Fruit fly (Drosophila melanogaster) whole organism, embryonic: ENCODE measurements around the gene Ugt35E2.
A peak's percentile ranks its signal among the peaks of the same experiment; 100 is the strongest.

Experiments
- BtbVII ChIP-seq: fragments of 200-800 bp; sonication (Bioruptor generic); optimal IDR thresholded peaks from 3 replicates; lab custom pipeline; 2017; ENCODE audit warnings: missing biosample characterization, mild to moderate bottlenecking, missing genetic modification characterization
- CG1024 ChIP-seq: fragments of 200-800 bp; sonication (Bioruptor generic); IDR thresholded peaks from 2 replicates; pipeline ENCODE4 v1.3.6; 2022; ENCODE audit warnings: missing biosample characterization, missing genetic modification characterization
- CG11085 ChIP-seq: fragments of 200-800 bp; sonication (Bioruptor generic); IDR thresholded peaks from 2 replicates; pipeline ENCODE4 v1.3.6; 2022; ENCODE audit warnings: missing biosample characterization, missing genetic modification characterization
- CG11723 ChIP-seq: fragments of 200-800 bp; sonication (Bioruptor generic); optimal IDR thresholded peaks from 2 replicates; lab custom pipeline; 2017; ENCODE audit warnings: missing biosample characterization, mild to moderate bottlenecking, missing genetic modification characterization
- CG12104 ChIP-seq: fragments of 200-800 bp; sonication (Bioruptor generic); optimal IDR thresholded peaks from 3 replicates; lab custom pipeline; 2016; ENCODE audit warnings: missing biosample characterization, missing genetic modification characterization
- CG12942 ChIP-seq: fragments of 200-800 bp; sonication (Bioruptor generic); optimal IDR thresholded peaks from 3 replicates; lab custom pipeline; 2016; ENCODE audit warnings: missing biosample characterization, missing genetic modification characterization
- CG13123 ChIP-seq: fragments of 200-800 bp; sonication (Bioruptor generic); optimal IDR thresholded peaks from 2 replicates; lab custom pipeline; 2016; ENCODE audit warnings: missing biosample characterization, missing genetic modification characterization
- CG16813 ChIP-seq: fragments of 200-800 bp; sonication (Bioruptor generic); IDR thresholded peaks from 3 replicates; pipeline ENCODE4 v1.3.6; 2022; ENCODE audit warnings: missing biosample characterization, missing genetic modification characterization; ENCODE audit not compliant: partially characterized antibody
- CG16815 ChIP-seq: fragments of 200-800 bp; sonication (Bioruptor generic); optimal IDR thresholded peaks from 3 replicates; lab custom pipeline; 2017; ENCODE audit warnings: missing biosample characterization, mild to moderate bottlenecking, missing genetic modification characterization
- CG17612 ChIP-seq: fragments of 200-800 bp; sonication (Bioruptor generic); IDR thresholded peaks from 2 replicates; pipeline ENCODE4 v1.3.6; 2022; ENCODE audit warnings: missing biosample characterization, missing genetic modification characterization
- CG17802 ChIP-seq: fragments of 200-800 bp; sonication (Bioruptor generic); optimal IDR thresholded peaks from 2 replicates; lab custom pipeline; 2018; ENCODE audit warnings: missing biosample characterization, mild to moderate bottlenecking, missing genetic modification characterization, moderate library complexity
- CG2678 ChIP-seq: fragments of 200-800 bp; sonication (Bioruptor generic); optimal IDR thresholded peaks from 3 replicates; lab custom pipeline; 2019; ENCODE audit warnings: missing biosample characterization, mild to moderate bottlenecking, missing genetic modification characterization, moderate library complexity
- CG2875 ChIP-seq: fragments of 200-800 bp; sonication (Bioruptor generic); optimal IDR thresholded peaks from 2 replicates; lab custom pipeline; 2017; ENCODE audit warnings: missing biosample characterization, mild to moderate bottlenecking, missing genetic modification characterization, missing genetic modification reagents
- CG3726 ChIP-seq: fragments of 200-800 bp; sonication (Bioruptor generic); IDR thresholded peaks from 3 replicates; pipeline ENCODE4, ENCODE4 v1.3.6; 2022; ENCODE audit warnings: missing biosample characterization, missing genetic modification characterization
- CG3838 ChIP-seq: fragments of 200-800 bp; sonication (Bioruptor generic); optimal IDR thresholded peaks from 3 replicates; lab custom pipeline; 2016; ENCODE audit warnings: missing biosample characterization, missing genetic modification characterization
- CG4404 ChIP-seq: fragments of 200-800 bp; sonication (Bioruptor generic); IDR thresholded peaks from 2 replicates; pipeline ENCODE4 v1.3.6; 2022; ENCODE audit warnings: missing biosample characterization, missing genetic modification characterization
- CG4730 ChIP-seq: fragments of 200-800 bp; sonication (Bioruptor generic); IDR thresholded peaks from 2 replicates; pipeline ENCODE4 v1.3.6; 2022; ENCODE audit warnings: missing biosample characterization, missing genetic modification characterization
- CG5245 ChIP-seq: fragments of 200-800 bp; sonication (Bioruptor generic); optimal IDR thresholded peaks from 3 replicates; lab custom pipeline; 2016; ENCODE audit warnings: missing biosample characterization, missing genetic modification characterization
- CG6791 ChIP-seq: fragments of 200-800 bp; sonication (Bioruptor generic); IDR thresholded peaks from 3 replicates; pipeline ENCODE4 v1.3.6; 2022; ENCODE audit warnings: missing biosample characterization, missing genetic modification characterization; ENCODE audit not compliant: partially characterized antibody
- CG8281 ChIP-seq: fragments of 200-800 bp; sonication (Bioruptor generic); optimal IDR thresholded peaks from 2 replicates; lab custom pipeline; 2018; ENCODE audit warnings: missing biosample characterization, mild to moderate bottlenecking, missing genetic modification characterization, moderate library complexity
- CG9215 ChIP-seq: fragments of 200-800 bp; sonication (Bioruptor generic); IDR thresholded peaks from 2 replicates; pipeline ENCODE4 v1.3.6; 2022; ENCODE audit warnings: missing biosample characterization, missing genetic modification characterization
- CHES-1-like ChIP-seq: fragments of 200-800 bp; sonication (Bioruptor generic); optimal IDR thresholded peaks from 2 replicates; lab custom pipeline; 2016; ENCODE audit warnings: missing biosample characterization, missing genetic modification characterization
- Fer1 ChIP-seq: fragments of 200-800 bp; sonication (Bioruptor generic); optimal IDR thresholded peaks from 2 replicates; lab custom pipeline; 2017; ENCODE audit warnings: missing biosample characterization, mild to moderate bottlenecking, missing genetic modification characterization
- GATAe ChIP-seq: fragments of 200-800 bp; sonication (Bioruptor generic); conservative IDR thresholded peaks from 2 replicates; pipeline ENCODE4 v1.3.6; 2022; ENCODE audit warnings: missing biosample characterization, missing genetic modification characterization
- Gsc ChIP-seq: fragments of 200-800 bp; sonication (Bioruptor generic); IDR thresholded peaks from 2 replicates; pipeline ENCODE4 v1.3.6; 2022; ENCODE audit warnings: missing biosample characterization, missing genetic modification characterization
- H2.0 ChIP-seq: fragments of 200-800 bp; sonication (Bioruptor generic); IDR thresholded peaks from 2 replicates; pipeline ENCODE4 v1.3.6; 2022; ENCODE audit warnings: missing biosample characterization, missing genetic modification characterization
- HLH4C ChIP-seq: fragments of 200-800 bp; sonication (Bioruptor generic); IDR thresholded peaks from 3 replicates; pipeline ENCODE4 v1.3.6; 2022; ENCODE audit warnings: missing biosample characterization, missing genetic modification characterization; ENCODE audit not compliant: partially characterized antibody
- Hand ChIP-seq: fragments of 200-800 bp; sonication (Bioruptor generic); optimal IDR thresholded peaks from 2 replicates; lab custom pipeline; 2017; ENCODE audit warnings: mild to moderate bottlenecking, missing biosample characterization, missing genetic modification reagents, missing genetic modification characterization
- HmgZ ChIP-seq: fragments of 200-800 bp; sonication (Bioruptor generic); optimal IDR thresholded peaks from 2 replicates; lab custom pipeline; 2018; ENCODE audit warnings: missing biosample characterization, mild to moderate bottlenecking, missing genetic modification characterization
- Hr39 ChIP-seq: fragments of >200 bp; optimal IDR thresholded peaks from 2 replicates; lab custom pipeline; 2017
- Lpt ChIP-seq: fragments of >200 bp; optimal IDR thresholded peaks from 2 replicates; lab custom pipeline; 2018; ENCODE audit warnings: missing biosample characterization, missing genetic modification characterization
- Neu2 ChIP-seq: fragments of 200-800 bp; sonication (Bioruptor generic); optimal IDR thresholded peaks from 3 replicates; lab custom pipeline; 2016; ENCODE audit warnings: missing biosample characterization, missing genetic modification characterization, borderline replicate concordance
- PHDP ChIP-seq: fragments of 200-800 bp; sonication (Bioruptor generic); optimal IDR thresholded peaks from 3 replicates; lab custom pipeline; 2018; ENCODE audit warnings: missing biosample characterization, mild to moderate bottlenecking, missing genetic modification characterization, moderate library complexity
- Poxn ChIP-seq: fragments of 200-800 bp; sonication (Bioruptor generic); IDR thresholded peaks from 2 replicates; pipeline ENCODE4 v1.3.6; 2022; ENCODE audit warnings: missing biosample characterization, missing genetic modification characterization
- Side ChIP-seq: fragments of 200-800 bp; sonication (Bioruptor generic); optimal IDR thresholded peaks from 2 replicates; lab custom pipeline; 2016; ENCODE audit warnings: missing biosample characterization, missing genetic modification characterization
- Ssrp ChIP-seq: fragments of 200-800 bp; sonication (Bioruptor generic); optimal IDR thresholded peaks from 2 replicates; lab custom pipeline; 2018; ENCODE audit warnings: missing biosample characterization, mild to moderate bottlenecking, missing genetic modification characterization, moderate library complexity
- Xrp1 ChIP-seq: fragments of 200-800 bp; sonication (Bioruptor generic); IDR thresholded peaks from 2 replicates; pipeline ENCODE4 v1.3.6; 2022; ENCODE audit warnings: missing biosample characterization, missing genetic modification characterization
- ash1 ChIP-seq: fragments of 200-800 bp; sonication (Bioruptor generic); optimal IDR thresholded peaks from 2 replicates; lab custom pipeline; 2018; ENCODE audit warnings: missing biosample characterization, mild to moderate bottlenecking, missing genetic modification characterization
- cas ChIP-seq: fragments of 200-800 bp; sonication (Bioruptor generic); IDR thresholded peaks from 2 replicates; pipeline ENCODE4 v1.3.6; 2022; ENCODE audit warnings: missing biosample characterization, missing genetic modification characterization
- cato ChIP-seq: fragments of 200-800 bp; sonication (Bioruptor generic); optimal IDR thresholded peaks from 2 replicates; lab custom pipeline; 2016; ENCODE audit warnings: missing biosample characterization, missing genetic modification characterization, borderline replicate concordance
- ems ChIP-seq: fragments of 200-800 bp; sonication (Bioruptor generic); optimal IDR thresholded peaks from 3 replicates; lab custom pipeline; 2016; ENCODE audit warnings: missing biosample characterization, missing genetic modification characterization
- esg ChIP-seq: fragments of 200-800 bp; sonication (Bioruptor generic); conservative IDR thresholded peaks from 2 replicates; pipeline ENCODE4 v1.3.6; 2022; ENCODE audit warnings: missing biosample characterization, missing genetic modification characterization
- eve ChIP-seq, 2 experiments: fragments of >200 bp; optimal IDR thresholded peaks; 2 replicates each; lab custom pipeline; 2017; ENCODE audit warnings: missing biosample characterization in 2 of 2, missing genetic modification characterization in 2 of 2
- ewg ChIP-seq: fragments of 200-800 bp; sonication (Bioruptor generic); optimal IDR thresholded peaks from 3 replicates; lab custom pipeline; 2017; ENCODE audit warnings: mild to moderate bottlenecking, missing biosample characterization, missing genetic modification reagents, missing genetic modification characterization
- gcm2 ChIP-seq: fragments of 200-800 bp; sonication (Bioruptor generic); optimal IDR thresholded peaks from 2 replicates; lab custom pipeline; 2016; ENCODE audit warnings: missing biosample characterization, missing genetic modification characterization
- jumu ChIP-seq: fragments of 200-800 bp; sonication (Bioruptor generic); optimal IDR thresholded peaks from 3 replicates; lab custom pipeline; 2016; ENCODE audit warnings: missing biosample characterization, missing genetic modification characterization
- kay ChIP-seq: fragments of 200-800 bp; sonication (Bioruptor generic); optimal IDR thresholded peaks from 2 replicates; lab custom pipeline; 2016; ENCODE audit warnings: missing biosample characterization, missing genetic modification characterization
- mld ChIP-seq: fragments of 200-800 bp; sonication (Bioruptor generic); IDR thresholded peaks from 3 replicates; pipeline ENCODE4 v1.3.6; 2022; ENCODE audit warnings: missing biosample characterization, missing genetic modification characterization; ENCODE audit not compliant: partially characterized antibody
- tna ChIP-seq: fragments of 200-800 bp; sonication (Bioruptor generic); IDR thresholded peaks from 2 replicates; pipeline ENCODE4 v1.3.6; 2022; ENCODE audit warnings: missing biosample characterization, missing genetic modification characterization; ENCODE audit not compliant: partially characterized antibody
- vfl ChIP-seq: fragments of 200-800 bp; sonication (Bioruptor generic); optimal IDR thresholded peaks from 2 replicates; lab custom pipeline; 2016; ENCODE audit warnings: missing biosample characterization, missing genetic modification characterization

Ugt35E2 gene

DNA sequence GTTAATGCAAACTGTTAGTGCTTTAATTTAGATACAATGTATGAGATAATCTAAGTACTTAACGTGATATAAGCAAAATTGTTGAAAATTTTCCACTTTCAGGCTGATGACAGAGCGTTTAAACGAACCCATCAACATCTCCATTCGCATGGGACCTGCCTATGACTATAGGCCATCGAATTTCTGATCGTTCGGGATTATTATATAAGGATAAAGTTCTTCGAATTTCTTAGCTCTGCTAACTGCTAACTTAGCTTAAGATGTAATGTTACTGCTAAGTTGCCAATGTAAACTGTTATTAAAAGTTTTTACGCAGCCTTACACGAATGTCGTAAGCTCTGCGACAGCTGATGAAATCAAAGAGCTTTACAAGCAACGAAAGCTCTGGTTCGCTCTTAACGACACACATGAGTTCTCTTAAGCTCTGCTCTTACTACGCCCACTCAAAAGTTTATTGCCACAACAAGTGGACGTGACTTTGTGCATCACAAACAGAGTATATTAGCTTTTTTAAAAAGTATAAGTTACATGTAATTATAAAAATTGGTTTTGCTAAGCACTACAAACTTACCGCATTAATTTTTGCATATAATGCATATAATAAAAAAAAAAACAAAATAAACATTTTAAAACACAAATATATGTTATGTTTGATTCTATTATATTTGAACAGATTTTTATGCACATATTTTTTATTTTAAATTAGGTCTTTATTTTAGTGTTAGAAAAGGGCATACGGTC is 29.0 kb upstream of the Ugt35E2 start (continued):
- TF ChIP-seq CG12942 (GFP tag; lab: Kevin White, UChicago): peak; percentile 95
- TF ChIP-seq CG2678 (tag; lab: Kevin White, UChicago): peak; percentile 100
- TF ChIP-seq CG4404: peak; percentile 97
- TF ChIP-seq gcm2: no peak
- TF ChIP-seq CG2875 (GFP tag; lab: Kevin White, UChicago): peak; percentile 96
- TF ChIP-seq BtbVII (GFP tag; lab: Kevin White, UChicago): peak; percentile 98
- peak; percentile 96 for TF ChIP-seq H2.0 (GFP tag; lab: Robert Waterston, UW)
- TF ChIP-seq tna (GFP tag; lab: Robert Waterston, UW): no peak
- TF ChIP-seq CG4730 (GFP tag; lab: Robert Waterston, UW): peak; percentile 97
- peak; percentile 85 for TF ChIP-seq CHES-1-like (GFP tag; lab: Kevin White, UChicago)
- TF ChIP-seq CG17802 (tag; lab: Kevin White, UChicago): peak; percentile 88
- peak; percentile 99 for TF ChIP-seq CG9215 (GFP tag; lab: Robert Waterston, UW)
- peak; percentile 87 for TF ChIP-seq kay (GFP tag; lab: Kevin White, UChicago)
- TF ChIP-seq Hr39 (lab: Kevin White, UChicago): no peak
- peak; percentile 98 for TF ChIP-seq GATAe (GFP tag; lab: Robert Waterston, UW)
- peak; percentile 91 for TF ChIP-seq CG5245
- TF ChIP-seq CG17612: peak; percentile 95
- peak; percentile 97 for TF ChIP-seq HmgZ (tag; lab: Kevin White, UChicago)
- peak; percentile 95 for TF ChIP-seq Gsc (GFP tag; lab: Robert Waterston, UW)
- peak; percentile 97 for TF ChIP-seq Hand (GFP tag; lab: Kevin White, UChicago)
- TF ChIP-seq Fer1: peak; percentile 99
- no peak for TF ChIP-seq Lpt
- peak; percentile 94 for TF ChIP-seq CG3838 (GFP tag; lab: Kevin White, UChicago)
- peak; percentile 82 for TF ChIP-seq ash1 (GFP tag; lab: Kevin White, UChicago)
- no peak for TF ChIP-seq CG6791 (GFP tag; lab: Robert Waterston, UW)
- TF ChIP-seq Side (GFP tag; lab: Kevin White, UChicago): peak; percentile 59
- peak; percentile 98 for TF ChIP-seq Xrp1 (GFP tag; lab: Robert Waterston, UW)
- TF ChIP-seq ewg (GFP tag; lab: Kevin White, UChicago): peak; percentile 97
- TF ChIP-seq cato (GFP tag; lab: Kevin White, UChicago): peak; percentile 87
- TF ChIP-seq Neu2 (GFP tag; lab: Kevin White, UChicago): no peak
- TF ChIP-seq PHDP (tag; lab: Kevin White, UChicago): peak; percentile 99
- peak; percentile 96 for TF ChIP-seq CG11723
- peak; percentile 97 for TF ChIP-seq CG16815 (GFP tag; lab: Kevin White, UChicago)
- peak; percentile 100 for TF ChIP-seq Ssrp (tag; lab: Kevin White, UChicago)
- peak; percentile 98 for TF ChIP-seq CG12104 (GFP tag; lab: Kevin White, UChicago)
- TF ChIP-seq CG3726 (GFP tag; lab: Robert Waterston, UW): peak; percentile 96
- TF ChIP-seq esg (GFP tag; lab: Robert Waterston, UW): peak; percentile 99
- peak; percentile 90 for TF ChIP-seq ems (GFP tag; lab: Kevin White, UChicago)
- TF ChIP-seq jumu (GFP tag; lab: Kevin White, UChicago): peak; percentile 85
- TF ChIP-seq CG1024 (GFP tag; lab: Robert Waterston, UW): peak; percentile 88
- peak; percentile 76 for TF ChIP-seq vfl
- TF ChIP-seq CG8281 (tag; lab: Kevin White, UChicago): peak; percentile 93
- peak in 1 of 2 experiments; percentile 99 for TF ChIP-seq eve (GFP tag; optimal IDR thresholded peaks at IDR 0.05; lab: Kevin White, UChicago)
- TF ChIP-seq CG13123 (GFP tag; lab: Kevin White, UChicago): peak; percentile 94
- TF ChIP-seq Poxn: peak; percentile 94
- TF ChIP-seq CG11085 (GFP tag; lab: Robert Waterston, UW): peak; percentile 96
- peak; percentile 94 for TF ChIP-seq cas (GFP tag; lab: Robert Waterston, UW)
- TF ChIP-seq CG16813 (GFP tag; lab: Robert Waterston, UW): no peak
- TF ChIP-seq mld (GFP tag; lab: Robert Waterston, UW): no peak
- no peak for TF ChIP-seq HLH4C
